Worm (Caenorhabditis elegans) whole organism, late embryonic: ENCODE data around the gene T22B2.5.
A peak's percentile ranks its signal among the peaks of the same experiment; 100 is the strongest.

Source experiments
- C38D4.7 ChIP-seq: fragments of 200-800 bp; sonication (Bioruptor generic); optimal IDR thresholded peaks from 2 replicates; lab custom pipeline; 2018; ENCODE audit warnings: mild to moderate bottlenecking, missing genetic modification characterization, moderate library complexity, missing compliant biosample characterization
- F13H6.1 ChIP-seq: sonication (generic microtip); optimal IDR thresholded peaks from 2 replicates; lab custom pipeline; 2016; ENCODE audit warnings: missing genetic modification characterization, missing compliant biosample characterization
- K09A11.1 ChIP-seq: sonication (generic microtip); optimal IDR thresholded peaks from 2 replicates; lab custom pipeline; 2017; ENCODE audit warnings: antibody characterized with exemption, mild to moderate bottlenecking, missing genetic modification characterization, missing compliant biosample characterization; ENCODE audit not compliant: insufficient read depth
- T23F11.4 ChIP-seq: fragments of 200-800 bp; sonication (Bioruptor generic); optimal IDR thresholded peaks from 2 replicates; lab custom pipeline; 2018; ENCODE audit warnings: mild to moderate bottlenecking, missing genetic modification characterization, missing compliant biosample characterization
- Y22D7AL.16 ChIP-seq: sonication (generic microtip); optimal IDR thresholded peaks from 2 replicates; lab custom pipeline; 2016; ENCODE audit warnings: missing genetic modification characterization, missing compliant biosample characterization
- ahr-1 ChIP-seq: sonication (generic microtip); optimal IDR thresholded peaks from 2 replicates; lab custom pipeline; 2016; ENCODE audit warnings: missing genetic modification characterization, missing compliant biosample characterization
- ama-1 ChIP-seq: fragments of 150-350 bp; optimal IDR thresholded peaks from 2 replicates; lab custom pipeline; 2014
- ceh-18 ChIP-seq: sonication (generic microtip); optimal IDR thresholded peaks from 2 replicates; lab custom pipeline; 2016; ENCODE audit warnings: missing genetic modification characterization, missing compliant biosample characterization
- ceh-31 ChIP-seq: sonication (generic microtip); optimal IDR thresholded peaks from 2 replicates; lab custom pipeline; 2016; ENCODE audit warnings: missing genetic modification characterization, missing compliant biosample characterization
- ceh-9 ChIP-seq: sonication (generic microtip); optimal IDR thresholded peaks from 2 replicates; lab custom pipeline; 2016; ENCODE audit warnings: mild to moderate bottlenecking, missing genetic modification characterization, inconsistent platforms, missing compliant biosample characterization
- dmd-4 ChIP-seq: sonication (generic microtip); optimal IDR thresholded peaks from 2 replicates; lab custom pipeline; 2016; ENCODE audit warnings: borderline replicate concordance, missing genetic modification characterization, missing compliant biosample characterization
- dve-1 ChIP-seq: sonication (generic microtip); optimal IDR thresholded peaks from 2 replicates; lab custom pipeline; 2017; ENCODE audit warnings: antibody characterized with exemption, mild to moderate bottlenecking, missing genetic modification characterization, missing compliant biosample characterization
- elt-2 ChIP-seq: sonication (generic microtip); optimal IDR thresholded peaks from 2 replicates; lab custom pipeline; 2016; ENCODE audit warnings: missing genetic modification reagents, missing genetic modification characterization, missing compliant biosample characterization
- fax-1 ChIP-seq: sonication (generic microtip); optimal IDR thresholded peaks from 2 replicates; lab custom pipeline; 2016; ENCODE audit warnings: missing genotype, missing genetic modification characterization, missing compliant biosample characterization
- fkh-10 ChIP-seq: fragments of 150-350 bp; optimal IDR thresholded peaks from 2 replicates; lab custom pipeline; 2014; ENCODE audit warnings: missing biosample characterization, missing genetic modification reagents, missing genetic modification characterization
- fkh-6 ChIP-seq: sonication (generic microtip); optimal IDR thresholded peaks from 2 replicates; lab custom pipeline; 2016; ENCODE audit warnings: missing genetic modification characterization, missing compliant biosample characterization
- hlh-6 ChIP-seq: sonication (generic microtip); optimal IDR thresholded peaks from 2 replicates; lab custom pipeline; 2016; ENCODE audit warnings: missing genotype, missing genetic modification characterization, missing compliant biosample characterization
- hlh-8 ChIP-seq: sonication (generic microtip); optimal IDR thresholded peaks from 2 replicates; lab custom pipeline; 2016; ENCODE audit warnings: missing genotype, missing genetic modification characterization, missing compliant biosample characterization
- madf-2 ChIP-seq: sonication (generic microtip); optimal IDR thresholded peaks from 2 replicates; lab custom pipeline; 2017; ENCODE audit warnings: missing genetic modification characterization, missing compliant biosample characterization
- mec-3 ChIP-seq: sonication (generic microtip); optimal IDR thresholded peaks from 2 replicates; lab custom pipeline; 2016; ENCODE audit warnings: borderline replicate concordance, missing genetic modification characterization, missing compliant biosample characterization
- npax-4 ChIP-seq: sonication (generic microtip); optimal IDR thresholded peaks from 2 replicates; lab custom pipeline; 2016; ENCODE audit warnings: missing genetic modification characterization, missing compliant biosample characterization
- odd-2 ChIP-seq: sonication (generic microtip); optimal IDR thresholded peaks from 2 replicates; lab custom pipeline; 2017; ENCODE audit warnings: antibody characterized with exemption, mild to moderate bottlenecking, missing genetic modification characterization, missing compliant biosample characterization
- pat-9 ChIP-seq: fragments of 200-800 bp; sonication (Bioruptor generic); optimal IDR thresholded peaks from 2 replicates; lab custom pipeline; 2018; ENCODE audit warnings: mild to moderate bottlenecking, missing genetic modification characterization, moderate library complexity, missing compliant biosample characterization
- pax-1 ChIP-seq: fragments of 150-350 bp; optimal IDR thresholded peaks from 2 replicates; lab custom pipeline; 2014; ENCODE audit warnings: missing biosample characterization, missing genetic modification characterization
- pha-2 ChIP-seq: sonication (generic microtip); optimal IDR thresholded peaks from 2 replicates; lab custom pipeline; 2017; ENCODE audit warnings: mild to moderate bottlenecking, missing genetic modification characterization, missing compliant biosample characterization
- pha-4 ChIP-seq: fragments of 150-350 bp; optimal IDR thresholded peaks from 2 replicates; lab custom pipeline; 2018; ENCODE audit warnings: missing biosample characterization, missing genetic modification reagents, missing genetic modification characterization
- pqm-1 ChIP-seq: sonication (generic microtip); optimal IDR thresholded peaks from 2 replicates; lab custom pipeline; 2016; ENCODE audit warnings: missing genetic modification characterization, missing compliant biosample characterization
- sdc-2 ChIP-seq: sonication (generic microtip); optimal IDR thresholded peaks from 2 replicates; lab custom pipeline; 2016; ENCODE audit warnings: missing genotype, missing genetic modification characterization, missing compliant biosample characterization
- syd-9 ChIP-seq: sonication (generic microtip); optimal IDR thresholded peaks from 2 replicates; lab custom pipeline; 2016; ENCODE audit warnings: mild to moderate bottlenecking, missing genetic modification characterization, moderate library complexity, missing compliant biosample characterization
- ttx-3 ChIP-seq: sonication (generic microtip); optimal IDR thresholded peaks from 2 replicates; lab custom pipeline; 2016; ENCODE audit warnings: missing genetic modification reagents, missing genetic modification characterization, missing compliant biosample characterization
- unc-3 ChIP-seq, 2 experiments: fragments of 200-800 bp in 1 of 2; sonication (Bioruptor generic) in 1 of 2; sonication (generic microtip) in 1 of 2; conservative IDR thresholded peaks in 1 of 2; optimal IDR thresholded peaks in 1 of 2; 2 replicates each; pipeline versions ENCODE4 v1.3.6 to Lab custom; 2016 to 2022; ENCODE audit warnings: missing compliant biosample characterization in 2 of 2, missing genetic modification characterization in 2 of 2, missing genetic modification reagents in 1 of 2
- unc-42 ChIP-seq: sonication (generic microtip); optimal IDR thresholded peaks from 2 replicates; lab custom pipeline; 2016; ENCODE audit warnings: missing genotype, missing genetic modification characterization, missing compliant biosample characterization
- unc-55 ChIP-seq: sonication (generic microtip); optimal IDR thresholded peaks from 2 replicates; lab custom pipeline; 2017; ENCODE audit warnings: missing biosample characterization, missing genetic modification reagents, missing genetic modification characterization

Gene T22B2.5

ce11 chrX:3911280-3911679 is at the start of gene T22B2.5:
Gene T22B2.5, minus strand, starts transcription at chrX:3911380.
- no peak for TF ChIP-seq ama-1 (lab: Kevin White, UChicago)
- TF ChIP-seq fkh-6 (tag; lab: Kevin White, UChicago), result no peak
- no peak for TF ChIP-seq hlh-6 (tag; lab: Kevin White, UChicago)
- TF ChIP-seq sdc-2 (tag; lab: Kevin White, UChicago), result no peak
- TF ChIP-seq fax-1 (tag; lab: Kevin White, UChicago), result no peak
- no peak for TF ChIP-seq odd-2 (tag; lab: Kevin White, UChicago)
- TF ChIP-seq madf-2 (tag; lab: Kevin White, UChicago), result no peak
- TF ChIP-seq ahr-1 (tag; lab: Kevin White, UChicago), result no peak

ce11 chrX:3960345-3960744 is 49.2 kb upstream of the T22B2.5 start:
- TF ChIP-seq syd-9 (no peak), unc-55 (GFP tag; lab: Kevin White, UChicago) (peak; percentile 75), sdc-2 (tag; lab: Kevin White, UChicago) (no peak)
- TF ChIP-seq, all 69 proteins: peak for 1

- TF ChIP-seq fkh-10 (no peak), pha-2 (tag; lab: Kevin White, UChicago) (no peak), F13H6.1 (tag; lab: Kevin White, UChicago) (no peak), dmd-4 (tag; lab: Kevin White, UChicago) (no peak), hlh-8 (no peak), unc-55 (GFP tag; lab: Kevin White, UChicago) (peak; percentile 78), pat-9 (tag; lab: Kevin White, UChicago) (no peak)
- TF ChIP-seq, all 69 proteins: peak for 1
Measured at ce11 chrX:3959221-3959620, 48.0 kb upstream of the T22B2.5 start.

- TF ChIP-seq unc-55 (GFP tag; lab: Kevin White, UChicago), result peak; percentile 11
- TF ChIP-seq ttx-3 (tag; lab: Kevin White, UChicago), result no peak
Measured at ce11 chrX:3958252-3958651, 47.1 kb upstream of the T22B2.5 start, which contains the start of gene lin-18. Gene lin-18, plus strand, starts transcription at chrX:3958552.

- TF ChIP-seq unc-42, result peak; percentile 99
- TF ChIP-seq elt-2 (tag; lab: Kevin White, UChicago), result no peak
- peak; percentile 47 for TF ChIP-seq ceh-31
- no peak for TF ChIP-seq ahr-1 (tag; lab: Kevin White, UChicago)
Measured at ce11 chrX:3957475-3958204, 46.5 kb upstream of the T22B2.5 start.

ce11 chrX:3952737-3953136 is 41.6 kb upstream of the T22B2.5 start:
- TF ChIP-seq hlh-6 (tag; lab: Kevin White, UChicago) (no peak), Y22D7AL.16 (tag; lab: Kevin White, UChicago) (no peak), unc-55 (GFP tag; lab: Kevin White, UChicago) (no peak), npax-4 (no peak), ceh-18 (no peak), dve-1 (tag; lab: Kevin White, UChicago) (no peak), unc-3 (GFP tag; conservative IDR thresholded peaks at IDR 0.05; lab: Robert Waterston, UW) (no peak), unc-3 (tag; optimal IDR thresholded peaks at IDR 0.05; lab: Kevin White, UChicago) (no peak), pha-4 (tag; lab: Kevin White, UChicago) (no peak), unc-42 (no peak), pqm-1 (tag; lab: Kevin White, UChicago) (no peak), C38D4.7 (GFP tag; lab: Kevin White, UChicago) (no peak)

- TF ChIP-seq sdc-2 (tag; lab: Kevin White, UChicago), result no peak
- TF ChIP-seq pha-2 (tag; lab: Kevin White, UChicago), result no peak
- no peak for TF ChIP-seq mec-3 (tag; lab: Kevin White, UChicago)
- no peak for TF ChIP-seq ceh-9 (tag; lab: Kevin White, UChicago)
- no peak for TF ChIP-seq fax-1 (tag; lab: Kevin White, UChicago)
- TF ChIP-seq ceh-31, result no peak
- TF ChIP-seq pax-1, result no peak
- TF ChIP-seq ama-1 (lab: Kevin White, UChicago), result no peak
- no peak for TF ChIP-seq hlh-8
- no peak for TF ChIP-seq T23F11.4 (GFP tag; lab: Kevin White, UChicago)
- no peak for TF ChIP-seq K09A11.1 (tag; lab: Kevin White, UChicago)
- no peak for TF ChIP-seq madf-2 (tag; lab: Kevin White, UChicago)
- TF ChIP-seq npax-4, result no peak
Measured at ce11 chrX:3949763-3950162, 38.6 kb upstream of the T22B2.5 start.
